Fruit fly (Drosophila melanogaster): Measurements from ENCODE around the gene Nsf2.

DNA sequence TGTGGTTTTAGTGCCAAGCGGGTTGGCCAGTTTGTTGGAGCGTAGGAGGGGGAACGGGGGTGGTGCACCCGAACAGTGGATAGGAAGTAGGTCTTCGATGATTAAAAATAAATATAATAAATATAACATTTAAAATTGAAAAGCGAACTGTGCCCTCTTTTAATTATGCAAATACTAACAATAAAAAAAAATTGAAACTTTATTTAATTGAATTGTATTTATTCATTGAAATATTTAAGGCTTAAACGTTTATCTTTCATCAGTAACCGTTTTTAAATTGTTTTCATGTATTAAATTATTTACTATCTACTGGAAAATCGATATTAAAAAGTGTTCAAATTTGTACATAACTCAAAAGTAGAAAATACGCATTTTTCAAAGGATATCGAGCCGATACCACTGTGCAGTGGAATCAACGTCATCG is 37.7 kb upstream of the Nsf2 start:
- TF ChIP-seq CG8478 (optimal IDR thresholded peaks at IDR 0.05) (no peak), usp (GFP tag; optimal IDR thresholded peaks at IDR 0.05) (no peak), pan (optimal IDR thresholded peaks at IDR 0.05) (no peak)

Data from whole organism.